Worm (Caenorhabditis elegans) whole organism, L4/young adult: ENCODE data around the gene nhr-15.

Experiments
- dao-5 ChIP-seq: sonication (generic microtip); optimal IDR thresholded peaks from 2 replicates; lab custom pipeline; 2016; ENCODE audit warnings: missing genotype, missing genetic modification characterization, moderate library complexity, missing compliant biosample characterization
- him-1 ChIP-seq: sonication (generic microtip); optimal IDR thresholded peaks from 2 replicates; lab custom pipeline; 2016; ENCODE audit warnings: missing genotype, missing genetic modification reagents, missing genetic modification characterization, missing compliant biosample characterization

DNA sequence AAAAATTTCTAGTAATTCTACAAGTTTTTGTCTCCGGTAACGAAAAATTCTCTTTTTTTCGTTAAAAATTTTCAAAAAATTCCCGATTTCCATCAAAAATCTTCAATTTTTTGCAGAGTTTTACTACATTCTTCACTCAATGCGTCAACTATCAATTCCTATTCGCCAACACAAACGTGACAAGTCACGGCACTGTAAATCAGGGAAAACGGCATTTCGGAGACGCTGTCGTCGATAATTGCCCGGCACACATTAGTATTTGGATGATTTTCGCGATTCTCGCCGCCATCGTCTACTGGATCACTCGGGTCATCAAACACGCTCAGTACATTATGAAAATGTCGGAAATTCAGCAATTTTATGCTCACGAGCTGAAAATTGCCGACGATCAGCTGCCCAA, 39.3 kb downstream of the nhr-15 start:
- TF ChIP-seq him-1 (tag; lab: Kevin White, UChicago), result no peak
- no peak for TF ChIP-seq dao-5 (tag; lab: Kevin White, UChicago)
